Worm (Caenorhabditis elegans) whole organism, young adult: ENCODE measurements around the gene F16G10.11.

Experiments
- ama-1 ChIP-seq, 3 experiments: fragments of 150-350 bp in 1 of 3; sonication (generic microtip) in 2 of 3; optimal IDR thresholded peaks; 2 replicates each; lab custom pipeline; 2014 to 2018; ENCODE audit warnings: missing biosample characterization in 2 of 3, missing genetic modification characterization in 2 of 3, missing genetic modification reagents in 2 of 3
- rec-8 ChIP-seq, 2 experiments: sonication (generic microtip); optimal IDR thresholded peaks; 2 replicates each; lab custom pipeline; 2016; ENCODE audit warnings: mild to moderate bottlenecking in 2 of 2, missing genetic modification characterization in 2 of 2, missing genetic modification reagents in 2 of 2, missing genotype in 2 of 2, missing biosample characterization in 1 of 2, missing compliant biosample characterization in 1 of 2, moderate library complexity in 1 of 2

DNA sequence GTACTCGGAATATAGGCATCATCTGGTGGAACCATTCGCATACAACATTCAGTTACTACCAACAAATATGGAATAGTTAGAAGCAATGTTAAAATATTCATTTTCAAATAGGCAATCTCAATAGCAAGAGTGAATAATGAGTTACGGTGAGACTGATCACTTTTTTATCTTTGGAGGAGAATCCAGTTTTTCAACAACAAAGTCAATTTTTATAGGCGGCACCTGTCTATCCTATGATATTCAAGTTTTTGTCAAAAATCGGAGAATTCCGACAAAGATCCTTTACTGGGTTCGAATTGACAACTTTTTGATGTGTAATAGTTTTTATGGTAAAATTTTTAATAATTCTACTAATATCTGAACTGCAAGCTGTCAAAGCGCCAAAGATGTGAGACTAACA lies at the start of gene F16G10.11:
- TF ChIP-seq ama-1 (optimal IDR thresholded peaks at IDR 0.05; lab: Kevin White, UChicago), result no peak
- TF ChIP-seq ama-1 (GFP tag; optimal IDR thresholded peaks at IDR 0.05; lab: Kevin White, UChicago), result no peak
- no peak for TF ChIP-seq rec-8 (tag; optimal IDR thresholded peaks at IDR 0.05; lab: Kevin White, UChicago)
